Worm (Caenorhabditis elegans) whole organism, late embryonic: ENCODE measurements around the gene K02C4.3.

Source experiments
- ceh-18 ChIP-seq: sonication (generic microtip); optimal IDR thresholded peaks from 2 replicates; lab custom pipeline; 2016; ENCODE audit warnings: missing genetic modification characterization, missing compliant biosample characterization
- lin-11 ChIP-seq: fragments of 200-800 bp; sonication (Bioruptor generic); optimal IDR thresholded peaks from 2 replicates; lab custom pipeline; 2018; ENCODE audit warnings: mild to moderate bottlenecking, missing genetic modification characterization, missing compliant biosample characterization
- pat-9 ChIP-seq: fragments of 200-800 bp; sonication (Bioruptor generic); optimal IDR thresholded peaks from 2 replicates; lab custom pipeline; 2018; ENCODE audit warnings: mild to moderate bottlenecking, missing genetic modification characterization, moderate library complexity, missing compliant biosample characterization
- tbx-2 ChIP-seq: sonication (generic microtip); optimal IDR thresholded peaks from 2 replicates; lab custom pipeline; 2016; ENCODE audit warnings: missing genetic modification characterization, missing compliant biosample characterization

DNA sequence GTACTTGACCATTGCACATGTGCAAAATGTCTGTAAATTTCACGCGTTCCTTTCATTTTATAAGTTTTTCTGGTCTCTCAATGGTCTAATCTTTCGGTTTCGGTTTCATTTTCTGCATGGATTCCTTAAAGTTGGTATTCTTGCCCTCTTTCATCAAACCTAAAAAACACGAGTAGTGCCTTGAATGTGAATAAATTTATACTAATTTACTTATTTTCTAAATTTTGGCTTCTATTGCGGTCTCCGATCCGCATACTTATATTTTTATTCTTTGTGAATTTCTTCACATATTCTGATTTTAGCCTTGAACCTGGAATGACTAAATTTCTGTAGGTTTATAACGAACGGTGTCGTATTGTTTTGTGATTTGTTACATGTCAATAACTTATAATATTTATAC is 20.7 kb downstream of the K02C4.3 start, which contains the start of gene pdha-1:
- TF ChIP-seq ceh-18 (tag; lab: Kevin White, UChicago) (no peak), tbx-2 (no peak), pat-9 (tag; lab: Kevin White, UChicago) (no peak), lin-11 (tag; lab: Kevin White, UChicago) (no peak)
